Fruit fly (Drosophila melanogaster): ENCODE measurements around the gene CG13311.

Gene CG13311

dm6 chr3L:8839563-8840425, 37.8 kb upstream of the CG13311 start (continued):
- TF ChIP-seq CG8632 (GFP tag; optimal IDR thresholded peaks at IDR 0.05) (peak; percentile 25), fd59A (GFP tag; optimal IDR thresholded peaks at IDR 0.05) (peak; percentile 54), lz (GFP tag; optimal IDR thresholded peaks at IDR 0.05) (peak; percentile 71), Sox15 (GFP tag; optimal IDR thresholded peaks at IDR 0.05) (peak; percentile 45), CG6792 (GFP tag; optimal IDR thresholded peaks at IDR 0.05) (peak; percentile 58), svp (GFP tag) (peak; percentile 92), CG32006 (GFP tag; optimal IDR thresholded peaks at IDR 0.05) (peak; percentile 79), CG31627 (GFP tag; optimal IDR thresholded peaks at IDR 0.05) (peak; percentile 67), CG10669 (GFP tag; optimal IDR thresholded peaks at IDR 0.05) (peak; percentile 74), eg (GFP tag; IDR thresholded peaks at IDR 0.05) (no peak), Eip75B (GFP tag; optimal IDR thresholded peaks at IDR 0.05) (peak; percentile 75), CG34406 (GFP tag; optimal IDR thresholded peaks at IDR 0.05) (peak; percentile 50), Gug (GFP tag; IDR thresholded peaks at IDR 0.05) (no peak), CG16779 (tag; optimal IDR thresholded peaks at IDR 0.05) (peak; percentile 56)

- TF ChIP-seq eg (GFP tag; IDR thresholded peaks at IDR 0.05) (peak; percentile 17; the same call in 1 of the 3 replicates), cyc (GFP tag; optimal IDR thresholded peaks at IDR 0.05) (no peak), ss (GFP tag; optimal IDR thresholded peaks at IDR 0.05) (peak in 1 of 2 experiments; percentile 58), Hr4 (GFP tag; optimal IDR thresholded peaks at IDR 0.05) (no peak)
Observed at dm6 chr3L:8839130-8839529, 37.2 kb upstream of the CG13311 start.

dm6 chr3L:8836162-8836561, 34.2 kb upstream of the CG13311 start, which contains the start of gene CG32026:
CG32026 (plus strand) TSS chr3L:8836462.
- TF ChIP-seq CG11762 (GFP tag; optimal IDR thresholded peaks at IDR 0.05; ENCODE audit: insufficient read depth): no peak
- TF ChIP-seq Sox14 (GFP tag; optimal IDR thresholded peaks at IDR 0.05): no peak
- TF ChIP-seq achi (GFP tag; optimal IDR thresholded peaks at IDR 0.05): no peak
- no peak for TF ChIP-seq Ets21C (GFP tag; optimal IDR thresholded peaks at IDR 0.05)
- no peak for TF ChIP-seq acj6 (GFP tag; optimal IDR thresholded peaks at IDR 0.05)
- TF ChIP-seq CG11294 (GFP tag; IDR thresholded peaks at IDR 0.05): no peak
- TF ChIP-seq CG6163 (GFP tag; IDR thresholded peaks at IDR 0.05): no peak
- TF ChIP-seq CG1621 (tag; optimal IDR thresholded peaks at IDR 0.05): no peak
- no peak for TF ChIP-seq CG32006 (GFP tag; optimal IDR thresholded peaks at IDR 0.05)
- TF ChIP-seq CG8632 (GFP tag; optimal IDR thresholded peaks at IDR 0.05): no peak
- no peak for TF ChIP-seq Sox102F (GFP tag; optimal IDR thresholded peaks at IDR 0.05)
- TF ChIP-seq Ets96B (tag; optimal IDR thresholded peaks at IDR 0.05): no peak
- TF ChIP-seq Met (GFP tag; optimal IDR thresholded peaks at IDR 0.05): no peak

dm6 chr3L:8835441-8835840, 33.5 kb upstream of the CG13311 start:
- TF ChIP-seq CG6163 (GFP tag; IDR thresholded peaks at IDR 0.05): no peak
- TF ChIP-seq CG6792 (GFP tag; optimal IDR thresholded peaks at IDR 0.05): no peak
- TF ChIP-seq esn (GFP tag; optimal IDR thresholded peaks at IDR 0.05): no peak
- TF ChIP-seq fd85E (GFP tag; optimal IDR thresholded peaks at IDR 0.05): no peak
- no peak for TF ChIP-seq CG31627 (GFP tag; optimal IDR thresholded peaks at IDR 0.05)
- no peak for TF ChIP-seq CG7368 (GFP tag; optimal IDR thresholded peaks at IDR 0.05)
- TF ChIP-seq CG8319 (GFP tag; optimal IDR thresholded peaks at IDR 0.05): no peak
- no peak for TF ChIP-seq Blimp-1 (GFP tag; optimal IDR thresholded peaks at IDR 0.05)
- TF ChIP-seq Gug (GFP tag; IDR thresholded peaks at IDR 0.05): no peak
- TF ChIP-seq CG6808 (GFP tag; optimal IDR thresholded peaks at IDR 0.05): no peak
- TF ChIP-seq Eip78C (GFP tag): no peak
- no peak for TF ChIP-seq CG6854 (GFP tag; optimal IDR thresholded peaks at IDR 0.05)
- no peak for TF ChIP-seq Ets21C (GFP tag; optimal IDR thresholded peaks at IDR 0.05)
- no peak for TF ChIP-seq net (GFP tag; optimal IDR thresholded peaks at IDR 0.05)
